Fruit fly (Drosophila melanogaster) ovary, adult (tissue): ENCODE results near the gene CG43798.

Experiments
- CG17801 ChIP-seq: fragments of 200-800 bp; optimal IDR thresholded peaks from 2 replicates; lab custom pipeline; 2019; ENCODE audit warnings: missing biosample characterization, mild to moderate bottlenecking, missing genetic modification characterization, moderate library complexity; ENCODE audit not compliant: partially characterized antibody

The CG43798 gene

dm6 chr2L:4684361-4684760 is 37.5 kb downstream of the CG43798 start, which contains the start of gene Elba1:
TSS of gene Elba1 (minus strand) at chr2L:4684461.
- no peak for TF ChIP-seq CG17801 (GFP tag; lab: Kevin White, UChicago)

DNA sequence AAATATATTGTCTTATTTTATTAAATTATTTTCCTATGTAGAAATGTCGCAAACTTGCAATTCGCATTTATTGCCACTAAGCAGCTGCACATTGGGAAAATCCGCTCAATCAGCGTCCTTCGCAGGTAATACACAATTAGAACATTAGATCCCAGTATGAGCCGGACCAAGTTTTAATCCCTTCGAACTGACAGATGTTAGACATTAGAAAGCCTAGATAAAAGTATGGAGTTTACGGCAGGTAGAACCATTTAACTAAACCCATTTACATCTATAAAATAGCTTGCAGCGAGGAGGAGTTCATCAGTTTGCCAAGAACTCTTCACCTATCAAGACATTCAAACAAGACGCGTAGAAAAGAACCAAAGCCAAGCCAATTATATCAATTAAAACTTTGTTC is 40.4 kb downstream of the CG43798 start, which contains the start of gene Elba3:
Elba3 (plus strand) TSS at position 301 of the 400 bp plus-strand sequence.
- TF ChIP-seq CG17801 (GFP tag; lab: Kevin White, UChicago) = no peak

- no peak for TF ChIP-seq CG17801 (GFP tag; lab: Kevin White, UChicago)
Observed at dm6 chr2L:4690602-4691001, 43.8 kb downstream of the CG43798 start, which contains the start of gene CG3251. TSS of gene CG3251 (minus strand) at chr2L:4690702.

DNA sequence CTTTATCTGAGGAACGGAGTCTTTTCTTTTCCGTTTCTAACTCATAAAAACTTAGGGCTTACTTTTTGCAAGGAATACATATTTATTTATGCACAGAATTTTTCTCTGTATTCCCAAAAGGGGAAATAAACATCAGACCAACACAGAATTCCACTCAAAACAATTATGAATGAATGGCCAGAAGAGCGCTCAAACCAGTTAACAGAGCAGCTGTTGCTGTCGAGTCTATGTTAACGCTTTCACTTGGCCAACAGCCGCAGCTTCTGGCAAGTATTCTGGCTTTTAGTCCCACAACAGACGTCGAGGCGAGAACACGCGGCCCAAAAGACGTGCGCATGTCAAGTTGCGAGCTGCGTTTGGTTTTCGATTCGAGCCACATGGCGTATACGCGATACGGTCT is 47.6 kb downstream of the CG43798 start, which contains the start of gene dcma:
dcma (plus strand) TSS at position 301 of the 400 bp plus-strand sequence.
- no peak for TF ChIP-seq CG17801 (GFP tag; lab: Kevin White, UChicago)
